Worm (Caenorhabditis elegans): ENCODE data around the gene C03G6.17.

The C03G6.17 gene

ce11 chrV:7369578-7369977, 11.3 kb downstream of the C03G6.17 start, which contains the start of gene srj-14:
TSS of gene srj-14 (plus strand) at chrV:7369708.
- TF ChIP-seq skn-1 (tag; optimal IDR thresholded peaks at IDR 0.05): no peak
- TF ChIP-seq nhr-6 (tag; optimal IDR thresholded peaks at IDR 0.05): no peak
- no peak for TF ChIP-seq Y55F3AM.14 (GFP tag; optimal IDR thresholded peaks at IDR 0.05)
- no peak for TF ChIP-seq alr-1 (tag; optimal IDR thresholded peaks at IDR 0.05)
- no peak for TF ChIP-seq nhr-11 (tag; optimal IDR thresholded peaks at IDR 0.05)
- TF ChIP-seq unc-55 (GFP tag; optimal IDR thresholded peaks at IDR 0.05): no peak
- no peak for TF ChIP-seq ZK546.5 (tag; optimal IDR thresholded peaks at IDR 0.05)
- TF ChIP-seq mbf-1 (tag; optimal IDR thresholded peaks at IDR 0.05): no peak
- no peak for TF ChIP-seq C34F6.9 (tag; optimal IDR thresholded peaks at IDR 0.05)
- TF ChIP-seq ama-1 (optimal IDR thresholded peaks at IDR 0.05): no peak
- no peak for TF ChIP-seq sem-4 (tag; optimal IDR thresholded peaks at IDR 0.05)
- TF ChIP-seq elt-3 (tag; optimal IDR thresholded peaks at IDR 0.05): no peak
- no peak for TF ChIP-seq nhr-25 (tag; optimal IDR thresholded peaks at IDR 0.05)
- TF ChIP-seq gmeb-1 (tag; optimal IDR thresholded peaks at IDR 0.05): no peak
- no peak for TF ChIP-seq lsy-2 (tag; optimal IDR thresholded peaks at IDR 0.05)
- TF ChIP-seq crh-2 (tag; optimal IDR thresholded peaks at IDR 0.05): no peak
- no peak for TF ChIP-seq unc-39 (tag; optimal IDR thresholded peaks at IDR 0.05)

- TF ChIP-seq nhr-237 (tag; optimal IDR thresholded peaks at IDR 0.05) (no peak), ceh-82 (tag; optimal IDR thresholded peaks at IDR 0.05) (no peak), alr-1 (tag; optimal IDR thresholded peaks at IDR 0.05) (no peak), gmeb-1 (tag; optimal IDR thresholded peaks at IDR 0.05) (no peak), ceh-16 (tag; optimal IDR thresholded peaks at IDR 0.05) (no peak), C34F6.9 (tag; optimal IDR thresholded peaks at IDR 0.05) (no peak), nhr-11 (tag; optimal IDR thresholded peaks at IDR 0.05) (no peak), mab-5 (tag; optimal IDR thresholded peaks at IDR 0.05) (no peak), blmp-1 (tag; optimal IDR thresholded peaks at IDR 0.05; ENCODE audit: insufficient read depth) (no peak), ztf-1 (GFP tag; conservative IDR thresholded peaks at IDR 0.05) (no peak), aly-2 (tag; optimal IDR thresholded peaks at IDR 0.05) (no peak), nhr-25 (tag; optimal IDR thresholded peaks at IDR 0.05) (no peak), unc-55 (GFP tag; optimal IDR thresholded peaks at IDR 0.05) (no peak), unc-39 (tag; optimal IDR thresholded peaks at IDR 0.05) (no peak), mdl-1 (tag; optimal IDR thresholded peaks at IDR 0.05) (no peak), nhr-129 (tag; optimal IDR thresholded peaks at IDR 0.05) (no peak), egl-27 (tag; optimal IDR thresholded peaks at IDR 0.05) (no peak), sem-4 (tag; optimal IDR thresholded peaks at IDR 0.05) (no peak), unc-62 (GFP tag; optimal IDR thresholded peaks at IDR 0.05) (no peak)
Observed at ce11 chrV:7364951-7365350, 16.0 kb downstream of the C03G6.17 start, which contains the start of gene exc-13. TSS of gene exc-13 (plus strand) at chrV:7365251.

ce11 chrV:7364059-7364458, 16.8 kb downstream of the C03G6.17 start, which contains the start of gene cyp-35A2:
TSS of gene cyp-35A2 (minus strand) at chrV:7364182.
- TF ChIP-seq sma-9 (GFP tag; optimal IDR thresholded peaks at IDR 0.05) (no peak), sma-9 (tag; optimal IDR thresholded peaks at IDR 0.05) (no peak), fos-1 (tag; optimal IDR thresholded peaks at IDR 0.05) (peak; percentile 67), gmeb-1 (tag; optimal IDR thresholded peaks at IDR 0.05) (peak; percentile 27), nhr-25 (tag; optimal IDR thresholded peaks at IDR 0.05) (no peak), sma-3 (GFP tag; optimal IDR thresholded peaks at IDR 0.05) (no peak), nhr-21 (tag; optimal IDR thresholded peaks at IDR 0.05) (no peak), ztf-1 (GFP tag; conservative IDR thresholded peaks at IDR 0.05) (no peak), aly-2 (tag; optimal IDR thresholded peaks at IDR 0.05) (no peak), elt-1 (tag; optimal IDR thresholded peaks at IDR 0.05) (no peak), mdl-1 (tag; optimal IDR thresholded peaks at IDR 0.05) (no peak)

ce11 chrV:7361673-7362072, 19.2 kb downstream of the C03G6.17 start, which contains the start of gene cyp-35A1:
TSS of gene cyp-35A1 (minus strand) at chrV:7361773.
- TF ChIP-seq dmd-4 (tag; optimal IDR thresholded peaks at IDR 0.05) (no peak), aly-2 (tag; optimal IDR thresholded peaks at IDR 0.05) (no peak)

- TF ChIP-seq dmd-4 (tag; optimal IDR thresholded peaks at IDR 0.05) (no peak), skn-1 (tag; optimal IDR thresholded peaks at IDR 0.05) (no peak), crh-2 (tag; optimal IDR thresholded peaks at IDR 0.05) (no peak), lin-13 (GFP tag; optimal IDR thresholded peaks at IDR 0.05) (no peak), lin-11 (tag; optimal IDR thresholded peaks at IDR 0.05) (no peak), lin-39 (tag; optimal IDR thresholded peaks at IDR 0.05) (no peak), nhr-25 (tag; optimal IDR thresholded peaks at IDR 0.05) (no peak), R02D3.7 (tag; optimal IDR thresholded peaks at IDR 0.05) (no peak), sem-4 (tag; optimal IDR thresholded peaks at IDR 0.05) (no peak), F13H6.1 (tag; optimal IDR thresholded peaks at IDR 0.05) (no peak), snpc-4 (tag; optimal IDR thresholded peaks at IDR 0.05) (no peak), blmp-1 (tag; optimal IDR thresholded peaks at IDR 0.05; ENCODE audit: insufficient read depth) (no peak), mdl-1 (tag; optimal IDR thresholded peaks at IDR 0.05) (no peak), nhr-6 (tag; optimal IDR thresholded peaks at IDR 0.05) (no peak), unc-55 (GFP tag; optimal IDR thresholded peaks at IDR 0.05) (no peak), nhr-77 (tag; optimal IDR thresholded peaks at IDR 0.05) (no peak), zag-1 (tag; optimal IDR thresholded peaks at IDR 0.05) (no peak), peb-1 (tag; optimal IDR thresholded peaks at IDR 0.05) (no peak), C34F6.9 (tag; optimal IDR thresholded peaks at IDR 0.05) (no peak), egl-27 (tag; optimal IDR thresholded peaks at IDR 0.05) (no peak)
Observed at ce11 chrV:7357132-7357531, 23.8 kb downstream of the C03G6.17 start, which contains the start of gene C03G6.6. TSS of gene C03G6.6 (plus strand) at chrV:7357432.

Data from whole organism, L2 larva.